Fruit fly (Drosophila melanogaster) whole organism, embryonic: ENCODE results near the gene r2d2.

Experiments used
- Bteb2 ChIP-seq: fragments of 200-800 bp; sonication (Bioruptor generic); optimal IDR thresholded peaks from 2 replicates; lab custom pipeline; 2016; ENCODE audit warnings: missing biosample characterization, missing genetic modification characterization
- CG12155 ChIP-seq: fragments of 200-800 bp; sonication (Bioruptor generic); optimal IDR thresholded peaks from 3 replicates; lab custom pipeline; 2016; ENCODE audit warnings: missing biosample characterization, missing genetic modification characterization
- CG13296 ChIP-seq: fragments of 200-800 bp; sonication (Bioruptor generic); optimal IDR thresholded peaks from 3 replicates; lab custom pipeline; 2018; ENCODE audit warnings: missing biosample characterization, mild to moderate bottlenecking, missing genetic modification characterization
- CG13624 ChIP-seq: fragments of 200-800 bp; sonication (Bioruptor generic); optimal IDR thresholded peaks from 2 replicates; lab custom pipeline; 2016; ENCODE audit warnings: missing biosample characterization, missing genetic modification characterization
- CG14965 ChIP-seq: fragments of 200-800 bp; sonication (Bioruptor generic); optimal IDR thresholded peaks from 2 replicates; lab custom pipeline; 2016; ENCODE audit warnings: missing biosample characterization, missing genetic modification characterization, borderline replicate concordance
- CG18764 ChIP-seq: fragments of 200-800 bp; sonication (Bioruptor generic); optimal IDR thresholded peaks from 3 replicates; lab custom pipeline; 2016; ENCODE audit warnings: missing biosample characterization, missing genetic modification characterization
- CG2678 ChIP-seq: fragments of 200-800 bp; sonication (Bioruptor generic); optimal IDR thresholded peaks from 3 replicates; lab custom pipeline; 2019; ENCODE audit warnings: missing biosample characterization, mild to moderate bottlenecking, missing genetic modification characterization, moderate library complexity
- CG30020 ChIP-seq: fragments of 200-800 bp; optimal IDR thresholded peaks from 2 replicates; lab custom pipeline; 2019; ENCODE audit warnings: missing biosample characterization, mild to moderate bottlenecking, missing genetic modification characterization, moderate library complexity
- CG3163 ChIP-seq: fragments of 200-800 bp; sonication (Bioruptor generic); optimal IDR thresholded peaks from 3 replicates; lab custom pipeline; 2016; ENCODE audit warnings: missing biosample characterization, missing genetic modification characterization
- CG3407 ChIP-seq: fragments of 200-800 bp; sonication (Bioruptor generic); optimal IDR thresholded peaks from 2 replicates; lab custom pipeline; 2018; ENCODE audit warnings: missing biosample characterization, mild to moderate bottlenecking, missing genetic modification characterization
- CG4328 ChIP-seq: fragments of 200-800 bp; sonication (Bioruptor generic); optimal IDR thresholded peaks from 3 replicates; lab custom pipeline; 2017; ENCODE audit warnings: missing biosample characterization, missing genetic modification reagents, missing genetic modification characterization
- CG6683 ChIP-seq: fragments of 200-800 bp; sonication (Bioruptor generic); optimal IDR thresholded peaks from 2 replicates; lab custom pipeline; 2017; ENCODE audit warnings: missing biosample characterization, mild to moderate bottlenecking, missing genetic modification characterization, missing genetic modification reagents
- CG7745 ChIP-seq: fragments of 200-800 bp; sonication (Bioruptor generic); optimal IDR thresholded peaks from 2 replicates; lab custom pipeline; 2018; ENCODE audit warnings: missing biosample characterization, mild to moderate bottlenecking, missing genetic modification characterization, moderate library complexity
- CG7839 ChIP-seq: fragments of 200-800 bp; sonication (Bioruptor generic); optimal IDR thresholded peaks from 3 replicates; lab custom pipeline; 2018; ENCODE audit warnings: missing biosample characterization, mild to moderate bottlenecking, missing genetic modification characterization, moderate library complexity
- CG8388 ChIP-seq: fragments of 200-800 bp; sonication (Bioruptor generic); optimal IDR thresholded peaks from 2 replicates; lab custom pipeline; 2019; ENCODE audit warnings: missing biosample characterization, mild to moderate bottlenecking, missing genetic modification characterization, moderate library complexity
- D19A ChIP-seq: fragments of 200-800 bp; optimal IDR thresholded peaks from 3 replicates; lab custom pipeline; 2019; ENCODE audit warnings: missing biosample characterization, mild to moderate bottlenecking, missing genetic modification characterization, moderate library complexity
- Dbx ChIP-seq: fragments of 200-800 bp; sonication (Bioruptor generic); IDR thresholded peaks from 3 replicates; pipeline ENCODE4 v1.3.6; 2022; ENCODE audit warnings: missing biosample characterization, missing genetic modification characterization
- Dll ChIP-seq: fragments of 200-800 bp; sonication (Bioruptor generic); IDR thresholded peaks from 4 replicates; pipeline ENCODE4 v1.3.6; 2022; ENCODE audit warnings: missing biosample characterization, missing genetic modification characterization; ENCODE audit not compliant: partially characterized antibody
- Dref ChIP-seq: fragments of 200-800 bp; sonication (Bioruptor generic); IDR thresholded peaks from 2 replicates; pipeline ENCODE4 v1.3.6; 2022; ENCODE audit warnings: missing biosample characterization, missing genetic modification characterization
- ERR ChIP-seq: fragments of 200-800 bp; sonication (Bioruptor generic); optimal IDR thresholded peaks from 2 replicates; lab custom pipeline; 2016; ENCODE audit warnings: missing biosample characterization, missing genetic modification characterization
- GATAe ChIP-seq: fragments of 200-800 bp; sonication (Bioruptor generic); conservative IDR thresholded peaks from 2 replicates; pipeline ENCODE4 v1.3.6; 2022; ENCODE audit warnings: missing biosample characterization, missing genetic modification characterization
- HmgD ChIP-seq: fragments of 200-800 bp; sonication (Bioruptor generic); optimal IDR thresholded peaks from 3 replicates; lab custom pipeline; 2016; ENCODE audit warnings: missing biosample characterization, missing genetic modification characterization
- HmgZ ChIP-seq: fragments of 200-800 bp; sonication (Bioruptor generic); optimal IDR thresholded peaks from 2 replicates; lab custom pipeline; 2018; ENCODE audit warnings: missing biosample characterization, mild to moderate bottlenecking, missing genetic modification characterization
- Hmr ChIP-seq: fragments of 200-800 bp; sonication (Bioruptor generic); optimal IDR thresholded peaks from 3 replicates; lab custom pipeline; 2017; ENCODE audit warnings: mild to moderate bottlenecking, missing biosample characterization, missing genetic modification reagents, missing genetic modification characterization
- Myb ChIP-seq: fragments of 200-800 bp; sonication (Bioruptor generic); optimal IDR thresholded peaks from 2 replicates; lab custom pipeline; 2016; ENCODE audit warnings: missing biosample characterization, missing genetic modification characterization
- Nf-YC ChIP-seq: fragments of 200-800 bp; optimal IDR thresholded peaks from 3 replicates; lab custom pipeline; 2019; ENCODE audit warnings: missing biosample characterization, mild to moderate bottlenecking, missing genetic modification characterization, moderate library complexity
- PHDP ChIP-seq: fragments of 200-800 bp; sonication (Bioruptor generic); optimal IDR thresholded peaks from 3 replicates; lab custom pipeline; 2018; ENCODE audit warnings: missing biosample characterization, mild to moderate bottlenecking, missing genetic modification characterization, moderate library complexity
- TFAM ChIP-seq: fragments of 200-800 bp; sonication (Bioruptor generic); optimal IDR thresholded peaks from 2 replicates; lab custom pipeline; 2017; ENCODE audit warnings: missing biosample characterization, missing genetic modification characterization, inconsistent platforms
- al ChIP-seq: fragments of 200-800 bp; sonication (Bioruptor generic); IDR thresholded peaks from 2 replicates; pipeline ENCODE4 v1.3.6; 2022; ENCODE audit warnings: missing biosample characterization, missing genetic modification characterization
- ara ChIP-seq: fragments of 200-800 bp; sonication (Bioruptor generic); IDR thresholded peaks from 2 replicates; pipeline ENCODE4 v1.3.6; 2022; ENCODE audit warnings: missing biosample characterization, missing genetic modification characterization
- ash1 ChIP-seq: fragments of 200-800 bp; sonication (Bioruptor generic); optimal IDR thresholded peaks from 2 replicates; lab custom pipeline; 2018; ENCODE audit warnings: missing biosample characterization, mild to moderate bottlenecking, missing genetic modification characterization
- bsh ChIP-seq, 2 experiments: fragments of 200-800 bp; sonication (Bioruptor generic); optimal IDR thresholded peaks; 2 replicates each; lab custom pipeline; 2017 to 2018; ENCODE audit warnings: mild to moderate bottlenecking in 2 of 2, missing biosample characterization in 2 of 2, missing genetic modification characterization in 2 of 2, moderate library complexity in 1 of 2
- cato ChIP-seq: fragments of 200-800 bp; sonication (Bioruptor generic); optimal IDR thresholded peaks from 2 replicates; lab custom pipeline; 2016; ENCODE audit warnings: missing biosample characterization, missing genetic modification characterization, borderline replicate concordance
- caup ChIP-seq: fragments of 200-800 bp; sonication (Bioruptor generic); optimal IDR thresholded peaks from 3 replicates; lab custom pipeline; 2017; ENCODE audit warnings: missing biosample characterization, mild to moderate bottlenecking, missing genetic modification characterization, moderate library complexity; ENCODE audit not compliant: severe bottlenecking
- crol ChIP-seq: fragments of 200-800 bp; sonication (Bioruptor generic); IDR thresholded peaks from 2 replicates; pipeline ENCODE4 v1.3.6; 2022; ENCODE audit warnings: missing biosample characterization, missing genetic modification characterization
- gce ChIP-seq: fragments of 200-800 bp; sonication (Bioruptor generic); IDR thresholded peaks from 3 replicates; pipeline ENCODE4 v1.3.6; 2022; ENCODE audit warnings: missing biosample characterization, missing genetic modification characterization
- ham ChIP-seq: fragments of 200-800 bp; sonication (Bioruptor generic); IDR thresholded peaks from 2 replicates; pipeline ENCODE4 v1.3.6; 2022; ENCODE audit warnings: missing biosample characterization, missing genetic modification characterization
- hth ChIP-seq: fragments of >200 bp; optimal IDR thresholded peaks from 2 replicates; lab custom pipeline; 2017; ENCODE audit warnings: inconsistent platforms
- kay ChIP-seq: fragments of 200-800 bp; sonication (Bioruptor generic); optimal IDR thresholded peaks from 2 replicates; lab custom pipeline; 2016; ENCODE audit warnings: missing biosample characterization, missing genetic modification characterization
- klu ChIP-seq: fragments of 200-800 bp; sonication (Bioruptor generic); IDR thresholded peaks from 2 replicates; pipeline ENCODE4 v1.3.6; 2022; ENCODE audit warnings: missing biosample characterization, missing genetic modification characterization
- knrl ChIP-seq: fragments of 200-800 bp; sonication (Bioruptor generic); IDR thresholded peaks from 3 replicates; pipeline ENCODE4 v1.3.6; 2022; ENCODE audit warnings: missing biosample characterization, missing genetic modification characterization; ENCODE audit not compliant: partially characterized antibody
- luna ChIP-seq: fragments of 200-800 bp; sonication (Bioruptor generic); optimal IDR thresholded peaks from 2 replicates; lab custom pipeline; 2016; ENCODE audit warnings: missing biosample characterization, missing genetic modification characterization
- odd ChIP-seq: fragments of 200-800 bp; sonication (Bioruptor generic); optimal IDR thresholded peaks from 2 replicates; lab custom pipeline; 2017; ENCODE audit warnings: missing biosample characterization, mild to moderate bottlenecking, missing genetic modification characterization
- sima ChIP-seq: fragments of 200-800 bp; sonication (Bioruptor generic); optimal IDR thresholded peaks from 2 replicates; lab custom pipeline; 2016; ENCODE audit warnings: missing biosample characterization, missing genetic modification characterization
- tup ChIP-seq: fragments of 200-800 bp; sonication (Bioruptor generic); optimal IDR thresholded peaks from 2 replicates; lab custom pipeline; 2016; ENCODE audit warnings: missing biosample characterization, mild to moderate bottlenecking, missing genetic modification characterization, moderate library complexity
- vfl ChIP-seq: fragments of 200-800 bp; sonication (Bioruptor generic); optimal IDR thresholded peaks from 2 replicates; lab custom pipeline; 2016; ENCODE audit warnings: missing biosample characterization, missing genetic modification characterization
- wek ChIP-seq: fragments of 200-800 bp; sonication (Bioruptor generic); optimal IDR thresholded peaks from 3 replicates; lab custom pipeline; 2018; ENCODE audit warnings: missing biosample characterization, mild to moderate bottlenecking, missing genetic modification characterization, moderate library complexity

r2d2 gene

DNA sequence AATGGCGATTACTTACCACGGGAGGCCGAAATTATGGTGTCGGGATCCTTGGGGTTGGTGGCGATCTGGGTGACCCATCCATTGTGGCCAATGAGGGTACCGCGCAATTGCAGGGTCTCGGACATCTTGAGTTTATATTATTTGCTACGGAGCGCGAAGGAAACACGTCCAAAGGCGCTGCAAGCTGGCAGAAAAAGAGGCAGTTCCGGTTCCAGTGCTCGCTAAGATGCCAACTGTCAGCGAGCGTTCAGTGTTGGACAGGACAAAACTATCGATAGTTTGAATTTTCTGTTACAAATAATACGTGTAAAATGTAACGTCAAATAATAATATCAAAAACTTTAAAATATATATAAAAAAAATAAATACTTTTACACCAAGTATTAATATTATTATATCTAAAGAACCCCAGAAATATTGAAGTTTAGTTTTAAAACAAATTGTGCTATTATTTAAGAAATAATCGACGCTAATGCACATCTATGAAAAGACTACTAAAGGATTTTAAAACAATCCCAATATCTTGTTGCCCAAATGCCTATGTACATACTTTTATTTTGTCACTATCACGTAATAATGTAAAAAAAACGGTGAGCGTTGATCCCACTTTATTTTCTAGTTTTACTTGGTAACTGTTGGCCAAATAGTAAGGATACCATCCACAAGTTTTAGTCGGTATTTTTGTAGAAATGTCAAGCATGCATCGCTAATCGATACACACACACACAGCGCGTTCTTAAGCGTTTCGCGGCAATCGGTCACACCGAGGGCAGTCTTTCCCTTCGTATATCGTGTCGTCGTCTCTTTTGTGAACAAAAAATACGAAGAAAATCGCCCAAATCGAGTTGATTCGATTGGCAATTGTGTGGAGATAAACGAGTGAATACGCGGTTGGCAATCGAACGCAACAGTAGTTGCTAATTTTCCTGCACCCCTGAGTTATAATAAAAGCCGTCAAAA, 27.4 kb downstream of the r2d2 start, which contains the start of the genes Rack1 and mts (continued):
- TF ChIP-seq sima (peak; percentile 6), knrl (GFP tag; lab: Robert Waterston, UW) (peak; percentile 51), CG6683 (GFP tag; lab: Kevin White, UChicago) (peak; percentile 71), wek (GFP tag; lab: Kevin White, UChicago) (peak; percentile 85), CG13624 (GFP tag; lab: Kevin White, UChicago) (peak; percentile 70), hth (lab: Kevin White, UChicago) (no peak), CG2678 (peak; percentile 74), Dref (peak; percentile 70), ham (GFP tag; lab: Robert Waterston, UW) (peak; percentile 29; the same call in 1 of the 2 replicates), HmgZ (tag; lab: Kevin White, UChicago) (peak; percentile 65), luna (peak; percentile 42), ash1 (GFP tag; lab: Kevin White, UChicago) (peak; percentile 90), vfl (GFP tag; lab: Kevin White, UChicago) (peak; percentile 82), Nf-YC (tag; lab: Kevin White, UChicago) (peak; percentile 60), gce (GFP tag; lab: Robert Waterston, UW) (peak; percentile 88; the same call in 2 of the 3 replicates), cato (GFP tag; lab: Kevin White, UChicago) (peak; percentile 67), bsh (GFP tag; optimal IDR thresholded peaks at IDR 0.05; lab: Kevin White, UChicago) (peak; percentile 44 to 68), ara (GFP tag; lab: Robert Waterston, UW) (peak; percentile 64), CG7839 (tag; lab: Kevin White, UChicago) (peak; percentile 82), al (GFP tag; lab: Robert Waterston, UW) (peak; percentile 55; the same call in 1 of the 2 replicates), kay (GFP tag; lab: Kevin White, UChicago) (no peak), Dbx (GFP tag; lab: Robert Waterston, UW) (peak; percentile 93), caup (GFP tag; lab: Kevin White, UChicago) (peak; percentile 96), tup (GFP tag; lab: Kevin White, UChicago) (peak; percentile 64), TFAM (GFP tag; lab: Kevin White, UChicago) (peak; percentile 15), crol (GFP tag; lab: Robert Waterston, UW) (0 out of 2 replicates have a peak, but pooled peaks have one; percentile 31), Myb (peak; percentile 71), GATAe (no peak), CG13296 (GFP tag; lab: Kevin White, UChicago) (peak; percentile 92), CG30020 (tag; lab: Kevin White, UChicago) (peak; percentile 16), odd (peak; percentile 86), CG3407 (GFP tag; lab: Kevin White, UChicago) (peak; percentile 80), Bteb2 (GFP tag; lab: Kevin White, UChicago) (peak; percentile 69), ERR (GFP tag; lab: Kevin White, UChicago) (peak; percentile 71), Hmr (peak; percentile 94), CG14965 (no peak), D19A (tag; lab: Kevin White, UChicago) (peak; percentile 8), CG4328 (GFP tag; lab: Kevin White, UChicago) (peak; percentile 79), klu (GFP tag; lab: Robert Waterston, UW) (peak; percentile 40; the same call in 1 of the 2 replicates), CG12155 (GFP tag; lab: Kevin White, UChicago) (peak; percentile 71), CG18764 (GFP tag; lab: Kevin White, UChicago) (peak; percentile 75), CG7745 (no peak), CG3163 (GFP tag; lab: Kevin White, UChicago) (peak; percentile 34), CG8388 (GFP tag; lab: Kevin White, UChicago) (peak; percentile 58), PHDP (tag; lab: Kevin White, UChicago) (peak; percentile 86), Dll (GFP tag; lab: Robert Waterston, UW) (peak; percentile 58; the same call in 2 of the 4 replicates), HmgD (no peak)
